Fruit fly (Drosophila melanogaster) whole organism, embryonic: ENCODE measurements around the gene CG18661.

Source experiments
- Bdp1 ChIP-seq: fragments of 200-800 bp; sonication (Bioruptor generic); optimal IDR thresholded peaks from 3 replicates; lab custom pipeline; 2016; ENCODE audit warnings: missing biosample characterization, missing genetic modification characterization
- CG10147 ChIP-seq: fragments of 200-800 bp; sonication (Bioruptor generic); optimal IDR thresholded peaks from 2 replicates; lab custom pipeline; 2019; ENCODE audit warnings: missing biosample characterization, mild to moderate bottlenecking, missing genetic modification characterization, moderate library complexity
- CG12071 ChIP-seq: fragments of 200-800 bp; sonication (Bioruptor generic); optimal IDR thresholded peaks from 3 replicates; lab custom pipeline; 2018; ENCODE audit warnings: missing biosample characterization, mild to moderate bottlenecking, missing genetic modification characterization
- CG12391 ChIP-seq: fragments of 200-800 bp; sonication (Bioruptor generic); optimal IDR thresholded peaks from 3 replicates; lab custom pipeline; 2018; ENCODE audit warnings: missing biosample characterization, mild to moderate bottlenecking, missing genetic modification characterization, moderate library complexity
- CG13775 ChIP-seq: fragments of 200-800 bp; sonication (Bioruptor generic); optimal IDR thresholded peaks from 3 replicates; lab custom pipeline; 2017; ENCODE audit warnings: missing biosample characterization, mild to moderate bottlenecking, missing genetic modification characterization
- CG15601 ChIP-seq: fragments of 200-800 bp; sonication (Bioruptor generic); optimal IDR thresholded peaks from 3 replicates; lab custom pipeline; 2019; ENCODE audit warnings: missing biosample characterization, mild to moderate bottlenecking, missing genetic modification characterization, moderate library complexity
- CG16779 ChIP-seq: fragments of 200-800 bp; sonication (Bioruptor generic); IDR thresholded peaks from 2 replicates; pipeline ENCODE4 v1.3.6; 2022; ENCODE audit warnings: missing biosample characterization, missing genetic modification characterization
- CG17829 ChIP-seq: fragments of 200-800 bp; optimal IDR thresholded peaks from 2 replicates; lab custom pipeline; 2019; ENCODE audit warnings: missing biosample characterization, mild to moderate bottlenecking, missing genetic modification characterization, moderate library complexity
- CG2199 ChIP-seq: fragments of 200-800 bp; sonication (Bioruptor generic); IDR thresholded peaks from 3 replicates; pipeline ENCODE4 v1.3.6; 2022; ENCODE audit warnings: missing biosample characterization, missing genetic modification characterization
- CG2875 ChIP-seq: fragments of 200-800 bp; sonication (Bioruptor generic); optimal IDR thresholded peaks from 2 replicates; lab custom pipeline; 2017; ENCODE audit warnings: missing biosample characterization, mild to moderate bottlenecking, missing genetic modification characterization, missing genetic modification reagents
- CG31365 ChIP-seq: fragments of 200-800 bp; sonication (Bioruptor generic); optimal IDR thresholded peaks from 2 replicates; lab custom pipeline; 2018; ENCODE audit warnings: missing biosample characterization, mild to moderate bottlenecking, missing genetic modification characterization
- CG33557 ChIP-seq: fragments of 200-800 bp; sonication (Bioruptor generic); optimal IDR thresholded peaks from 2 replicates; lab custom pipeline; 2019; ENCODE audit warnings: missing biosample characterization, mild to moderate bottlenecking, missing genetic modification characterization, moderate library complexity
- CG34224 ChIP-seq: fragments of 200-800 bp; sonication (Bioruptor generic); IDR thresholded peaks from 3 replicates; pipeline ENCODE4 v1.3.6; 2022; ENCODE audit warnings: missing biosample characterization, missing genetic modification characterization; ENCODE audit not compliant: partially characterized antibody
- CG34376 ChIP-seq: fragments of 200-800 bp; sonication (Bioruptor generic); optimal IDR thresholded peaks from 2 replicates; lab custom pipeline; 2018; ENCODE audit warnings: missing biosample characterization, mild to moderate bottlenecking, missing genetic modification characterization
- CG4424 ChIP-seq: fragments of 200-800 bp; sonication (Bioruptor generic); optimal IDR thresholded peaks from 3 replicates; lab custom pipeline; 2016; ENCODE audit warnings: missing biosample characterization, missing genetic modification characterization
- CG5953 ChIP-seq: fragments of 200-800 bp; sonication (Bioruptor generic); IDR thresholded peaks from 2 replicates; pipeline ENCODE4 v1.3.6; 2022; ENCODE audit warnings: missing biosample characterization, missing genetic modification characterization
- CG7745 ChIP-seq: fragments of 200-800 bp; sonication (Bioruptor generic); optimal IDR thresholded peaks from 2 replicates; lab custom pipeline; 2018; ENCODE audit warnings: missing biosample characterization, mild to moderate bottlenecking, missing genetic modification characterization, moderate library complexity
- CHES-1-like ChIP-seq: fragments of 200-800 bp; sonication (Bioruptor generic); optimal IDR thresholded peaks from 2 replicates; lab custom pipeline; 2016; ENCODE audit warnings: missing biosample characterization, missing genetic modification characterization
- CoRest ChIP-seq: fragments of 200-800 bp; sonication (Bioruptor generic); optimal IDR thresholded peaks from 3 replicates; lab custom pipeline; 2018; ENCODE audit warnings: missing biosample characterization, mild to moderate bottlenecking, missing genetic modification characterization, moderate library complexity
- CrebB ChIP-seq: fragments of 200-800 bp; sonication (Bioruptor generic); optimal IDR thresholded peaks from 3 replicates; lab custom pipeline; 2018; ENCODE audit warnings: missing biosample characterization, mild to moderate bottlenecking, missing genetic modification characterization
- Dek ChIP-seq: fragments of 200-800 bp; sonication (Bioruptor generic); optimal IDR thresholded peaks from 3 replicates; lab custom pipeline; 2019; ENCODE audit warnings: missing biosample characterization, mild to moderate bottlenecking, missing genetic modification characterization, moderate library complexity
- Hey ChIP-seq: fragments of 200-800 bp; sonication (Bioruptor generic); optimal IDR thresholded peaks from 3 replicates; lab custom pipeline; 2018; ENCODE audit warnings: missing biosample characterization, mild to moderate bottlenecking, missing genetic modification characterization
- HmgZ ChIP-seq: fragments of 200-800 bp; sonication (Bioruptor generic); optimal IDR thresholded peaks from 2 replicates; lab custom pipeline; 2018; ENCODE audit warnings: missing biosample characterization, mild to moderate bottlenecking, missing genetic modification characterization
- MTF-1 ChIP-seq: fragments of 200-800 bp; sonication (Bioruptor generic); optimal IDR thresholded peaks from 2 replicates; lab custom pipeline; 2018; ENCODE audit warnings: missing biosample characterization, mild to moderate bottlenecking, missing genetic modification characterization, borderline replicate concordance
- NC2α ChIP-seq: fragments of 200-800 bp; sonication (Bioruptor generic); optimal IDR thresholded peaks from 2 replicates; lab custom pipeline; 2016; ENCODE audit warnings: missing biosample characterization, missing genetic modification characterization
- Nf-YA ChIP-seq: fragments of 200-800 bp; sonication (Bioruptor generic); IDR thresholded peaks from 2 replicates; pipeline ENCODE4 v1.3.6; 2022; ENCODE audit warnings: missing biosample characterization, missing genetic modification characterization
- Scr ChIP-seq: fragments of 200-800 bp; sonication (Bioruptor generic); IDR thresholded peaks from 2 replicates; pipeline ENCODE4 v1.3.6; 2022; ENCODE audit warnings: missing biosample characterization, missing genetic modification characterization; ENCODE audit not compliant: partially characterized antibody
- Sry-β ChIP-seq: fragments of 200-800 bp; sonication (Bioruptor generic); optimal IDR thresholded peaks from 2 replicates; lab custom pipeline; 2018; ENCODE audit warnings: missing biosample characterization, mild to moderate bottlenecking, missing genetic modification characterization, moderate library complexity
- TFAM ChIP-seq: fragments of 200-800 bp; sonication (Bioruptor generic); optimal IDR thresholded peaks from 2 replicates; lab custom pipeline; 2017; ENCODE audit warnings: missing biosample characterization, missing genetic modification characterization, inconsistent platforms
- Usf ChIP-seq: fragments of 200-800 bp; sonication (Bioruptor generic); optimal IDR thresholded peaks from 2 replicates; lab custom pipeline; 2017; ENCODE audit warnings: missing genotype, missing biosample characterization, missing genetic modification characterization
- ara ChIP-seq: fragments of 200-800 bp; sonication (Bioruptor generic); IDR thresholded peaks from 2 replicates; pipeline ENCODE4 v1.3.6; 2022; ENCODE audit warnings: missing biosample characterization, missing genetic modification characterization
- ato ChIP-seq: fragments of 200-800 bp; sonication (Bioruptor generic); IDR thresholded peaks from 2 replicates; pipeline ENCODE4 v1.3.6; 2022; ENCODE audit warnings: missing biosample characterization, missing genetic modification characterization; ENCODE audit not compliant: partially characterized antibody
- cas ChIP-seq: fragments of 200-800 bp; sonication (Bioruptor generic); IDR thresholded peaks from 2 replicates; pipeline ENCODE4 v1.3.6; 2022; ENCODE audit warnings: missing biosample characterization, missing genetic modification characterization
- chm ChIP-seq: fragments of 200-800 bp; sonication (Bioruptor generic); IDR thresholded peaks from 2 replicates; pipeline ENCODE4 v1.3.6; 2022; ENCODE audit warnings: missing biosample characterization, missing genetic modification characterization
- crc ChIP-seq: fragments of 200-800 bp; sonication (Bioruptor generic); optimal IDR thresholded peaks from 2 replicates; lab custom pipeline; 2016; ENCODE audit warnings: missing biosample characterization, missing genetic modification characterization
- croc ChIP-seq: fragments of 200-800 bp; sonication (Bioruptor generic); conservative IDR thresholded peaks from 3 replicates; pipeline ENCODE4 v1.3.6; 2022; ENCODE audit warnings: missing biosample characterization, missing genetic modification characterization
- dimm ChIP-seq: fragments of 200-800 bp; sonication (Bioruptor generic); IDR thresholded peaks from 2 replicates; pipeline ENCODE4 v1.3.6; 2022; ENCODE audit warnings: missing biosample characterization, missing genetic modification characterization
- jing ChIP-seq: fragments of 200-800 bp; sonication (Bioruptor generic); optimal IDR thresholded peaks from 2 replicates; lab custom pipeline; 2018; ENCODE audit warnings: missing biosample characterization, mild to moderate bottlenecking, missing genetic modification characterization
- luna ChIP-seq: fragments of 200-800 bp; sonication (Bioruptor generic); optimal IDR thresholded peaks from 2 replicates; lab custom pipeline; 2016; ENCODE audit warnings: missing biosample characterization, missing genetic modification characterization
- mam ChIP-seq: fragments of 200-800 bp; sonication (Bioruptor generic); optimal IDR thresholded peaks from 3 replicates; lab custom pipeline; 2016; ENCODE audit warnings: missing biosample characterization, missing genetic modification characterization
- pan ChIP-seq, 4 experiments: fragments of >200 bp in 3 of 4; fragments of 200-800 bp in 1 of 4; sonication (Bioruptor generic) in 1 of 4; optimal IDR thresholded peaks in 3 of 4; IDR thresholded peaks in 1 of 4; 2 replicates each; pipeline versions ENCODE4 v1.3.6 to Lab custom; 2017 to 2022; ENCODE audit warnings: missing biosample characterization in 2 of 4, missing genetic modification characterization in 2 of 4, mixed read lengths in 1 of 4
- psq ChIP-seq: fragments of 200-800 bp; sonication (Bioruptor generic); optimal IDR thresholded peaks from 2 replicates; lab custom pipeline; 2017; ENCODE audit warnings: missing biosample characterization, missing genetic modification characterization
- schlank ChIP-seq: fragments of 200-800 bp; sonication (Bioruptor generic); optimal IDR thresholded peaks from 2 replicates; lab custom pipeline; 2018; ENCODE audit warnings: missing biosample characterization, mild to moderate bottlenecking, missing genetic modification characterization
- sd ChIP-seq: fragments of 200-800 bp; sonication (Bioruptor generic); optimal IDR thresholded peaks from 3 replicates; lab custom pipeline; 2018; ENCODE audit warnings: missing biosample characterization, mild to moderate bottlenecking, missing genetic modification characterization, moderate library complexity
- slou ChIP-seq: fragments of 200-800 bp; sonication (Bioruptor generic); optimal IDR thresholded peaks from 3 replicates; lab custom pipeline; 2016; ENCODE audit warnings: missing biosample characterization, missing genetic modification characterization
- tgo ChIP-seq: fragments of 200-800 bp; sonication (Bioruptor generic); IDR thresholded peaks from 3 replicates; pipeline ENCODE4 v1.3.6; 2022; ENCODE audit warnings: missing biosample characterization, missing genetic modification characterization
- tll ChIP-seq, 2 experiments: fragments of 200-800 bp in 1 of 2; fragments of >200 bp in 1 of 2; sonication (Bioruptor generic) in 1 of 2; optimal IDR thresholded peaks; 2 replicates each; lab custom pipeline; 2017 to 2019; ENCODE audit warnings: missing biosample characterization in 2 of 2, missing genetic modification characterization in 2 of 2, mild to moderate bottlenecking in 1 of 2, moderate library complexity in 1 of 2
- vfl ChIP-seq: fragments of 200-800 bp; sonication (Bioruptor generic); optimal IDR thresholded peaks from 2 replicates; lab custom pipeline; 2016; ENCODE audit warnings: missing biosample characterization, missing genetic modification characterization

CG18661 gene

dm6 chr2L:8984614-8985318 is 12.6 kb upstream of the CG18661 start, which contains the start of gene CG13101 (continued):
- TF ChIP-seq MTF-1 (GFP tag; lab: Kevin White, UChicago) (peak; percentile 79), CG12071 (GFP tag; lab: Kevin White, UChicago) (peak; percentile 72), crc (GFP tag; lab: Kevin White, UChicago) (peak; percentile 63), Hey (tag; lab: Kevin White, UChicago) (peak; percentile 19), pan (optimal IDR thresholded peaks at IDR 0.05; lab: Kevin White, UChicago) (no peak), pan (GFP tag; optimal IDR thresholded peaks at IDR 0.05 in 1 of 2, IDR thresholded peaks at IDR 0.05 in 1 of 2) (peak in 1 of 2 experiments; percentile 98), TFAM (GFP tag; lab: Kevin White, UChicago) (peak; percentile 68), CG10147 (GFP tag; lab: Kevin White, UChicago) (peak; percentile 92), Nf-YA (GFP tag; lab: Robert Waterston, UW) (peak; percentile 83), CG7745 (peak; percentile 80), Scr (GFP tag; lab: Robert Waterston, UW) (no peak), HmgZ (tag; lab: Kevin White, UChicago) (peak; percentile 91), croc (peak; percentile 83), ara (GFP tag; lab: Robert Waterston, UW) (peak; percentile 93), schlank (peak; percentile 58), luna (peak; percentile 4), CrebB (tag; lab: Kevin White, UChicago) (peak; percentile 91), Usf (peak; percentile 61), CG17829 (peak; percentile 96), CG15601 (tag; lab: Kevin White, UChicago) (peak; percentile 89), Bdp1 (peak; percentile 77), CG5953 (peak; percentile 74; the same call in 1 of the 2 replicates), psq (GFP tag; lab: Kevin White, UChicago) (peak; percentile 63), CG2199 (GFP tag; lab: Robert Waterston, UW) (peak; percentile 93), slou (peak; percentile 76), CG13775 (GFP tag; lab: Kevin White, UChicago) (peak; percentile 89), vfl (GFP tag; lab: Kevin White, UChicago) (peak; percentile 85), CG34376 (peak; percentile 62), CG12391 (tag; lab: Kevin White, UChicago) (peak; percentile 96), sd (tag; lab: Kevin White, UChicago) (peak; percentile 84), tgo (GFP tag; lab: Robert Waterston, UW) (peak; percentile 96), tll (GFP tag; optimal IDR thresholded peaks at IDR 0.05; lab: Kevin White, UChicago) (no peak), CG2875 (GFP tag; lab: Kevin White, UChicago) (peak; percentile 89), Sry-β (no peak), CG31365 (tag; lab: Kevin White, UChicago) (peak; percentile 63), CG16779 (peak; percentile 85; the same call in 1 of the 2 replicates), dimm (GFP tag; lab: Robert Waterston, UW) (peak; percentile 72), chm (peak; percentile 93; the same call in 1 of the 2 replicates), CG34224 (GFP tag; lab: Robert Waterston, UW) (0 out of 3 replicates have a peak, but pooled peaks have one; percentile 9), CG33557 (peak; percentile 80), CoRest (tag; lab: Kevin White, UChicago) (peak; percentile 94), NC2α (peak; percentile 67), CG4424 (GFP tag; lab: Kevin White, UChicago) (peak; percentile 93), cas (GFP tag; lab: Robert Waterston, UW) (peak; percentile 80), jing (GFP tag; lab: Kevin White, UChicago) (peak; percentile 57), mam (GFP tag; lab: Kevin White, UChicago) (peak; percentile 70), CHES-1-like (peak; percentile 42), ato (GFP tag; lab: Robert Waterston, UW) (no peak), Dek (tag; lab: Kevin White, UChicago) (peak; percentile 91)
